Worm (Caenorhabditis elegans): ENCODE measurements around the gene D1086.7.

D1086.7 gene

ce11 chrV:14120674-14121073, 36.6 kb downstream of the D1086.7 start:
- no peak for TF ChIP-seq nhr-77 (tag; optimal IDR thresholded peaks at IDR 0.05)
- no peak for TF ChIP-seq ama-1 (optimal IDR thresholded peaks at IDR 0.05)
- TF ChIP-seq snpc-4 (tag; optimal IDR thresholded peaks at IDR 0.05), result no peak
- no peak for TF ChIP-seq hmg-11 (tag; optimal IDR thresholded peaks at IDR 0.05)
- TF ChIP-seq unc-39 (tag; optimal IDR thresholded peaks at IDR 0.05), result no peak
- no peak for TF ChIP-seq sea-2 (GFP tag; optimal IDR thresholded peaks at IDR 0.05)
- TF ChIP-seq zag-1 (tag; optimal IDR thresholded peaks at IDR 0.05), result no peak
- no peak for TF ChIP-seq lin-39 (tag; optimal IDR thresholded peaks at IDR 0.05)
- TF ChIP-seq ZK546.5 (tag; optimal IDR thresholded peaks at IDR 0.05), result no peak
- TF ChIP-seq mml-1 (tag; optimal IDR thresholded peaks at IDR 0.05), result no peak
- TF ChIP-seq skn-1 (tag; optimal IDR thresholded peaks at IDR 0.05), result no peak
- TF ChIP-seq nhr-23 (tag; optimal IDR thresholded peaks at IDR 0.05), result no peak
- TF ChIP-seq unc-62 (GFP tag; optimal IDR thresholded peaks at IDR 0.05), result no peak
- TF ChIP-seq jun-1 (tag; optimal IDR thresholded peaks at IDR 0.05), result no peak
- TF ChIP-seq aly-2 (tag; optimal IDR thresholded peaks at IDR 0.05), result no peak
- no peak for TF ChIP-seq eor-1 (tag; optimal IDR thresholded peaks at IDR 0.05)

ce11 chrV:14123176-14123575, 39.1 kb downstream of the D1086.7 start:
- TF ChIP-seq nhr-25 (tag; optimal IDR thresholded peaks at IDR 0.05), result no peak
- no peak for TF ChIP-seq hmg-11 (tag; optimal IDR thresholded peaks at IDR 0.05)
- TF ChIP-seq lin-15B (tag; optimal IDR thresholded peaks at IDR 0.05), result no peak
- TF ChIP-seq aly-2 (tag; optimal IDR thresholded peaks at IDR 0.05), result no peak
- TF ChIP-seq ceh-16 (tag; optimal IDR thresholded peaks at IDR 0.05), result no peak
- no peak for TF ChIP-seq R02D3.7 (tag; optimal IDR thresholded peaks at IDR 0.05)
- TF ChIP-seq nhr-28 (tag; optimal IDR thresholded peaks at IDR 0.05), result no peak

- TF ChIP-seq ceh-82 (tag; optimal IDR thresholded peaks at IDR 0.05) (no peak), lin-39 (tag; optimal IDR thresholded peaks at IDR 0.05) (peak; percentile 27), mml-1 (tag; optimal IDR thresholded peaks at IDR 0.05) (no peak), hmg-11 (tag; optimal IDR thresholded peaks at IDR 0.05) (peak; percentile 13)
Observed at ce11 chrV:14126341-14126924, 42.4 kb downstream of the D1086.7 start.

- TF ChIP-seq lsy-12 (tag; optimal IDR thresholded peaks at IDR 0.05) (no peak), nhr-11 (tag; optimal IDR thresholded peaks at IDR 0.05) (no peak), pha-4 (tag; optimal IDR thresholded peaks at IDR 0.05) (peak; percentile 72), elt-2 (tag; optimal IDR thresholded peaks at IDR 0.05) (peak; percentile 47)
Observed at ce11 chrV:14127834-14128233, 43.8 kb downstream of the D1086.7 start.

ce11 chrV:14128858-14129257, 44.8 kb downstream of the D1086.7 start:
- TF ChIP-seq fkh-10 (GFP tag; optimal IDR thresholded peaks at IDR 0.05), result no peak
- no peak for TF ChIP-seq aly-2 (tag; optimal IDR thresholded peaks at IDR 0.05)
- TF ChIP-seq nhr-76 (tag; optimal IDR thresholded peaks at IDR 0.05), result no peak
- no peak for TF ChIP-seq nhr-28 (tag; optimal IDR thresholded peaks at IDR 0.05)
- no peak for TF ChIP-seq ama-1 (optimal IDR thresholded peaks at IDR 0.05)
- TF ChIP-seq pqm-1 (tag; optimal IDR thresholded peaks at IDR 0.05), result no peak
- no peak for TF ChIP-seq mdl-1 (tag; optimal IDR thresholded peaks at IDR 0.05)
- no peak for TF ChIP-seq nhr-23 (tag; optimal IDR thresholded peaks at IDR 0.05)
- TF ChIP-seq ztf-11 (tag; optimal IDR thresholded peaks at IDR 0.05), result no peak
- no peak for TF ChIP-seq daf-12 (tag; optimal IDR thresholded peaks at IDR 0.05)
- TF ChIP-seq mml-1 (tag; optimal IDR thresholded peaks at IDR 0.05), result no peak
- TF ChIP-seq nhr-43 (tag; optimal IDR thresholded peaks at IDR 0.05; ENCODE audit: poor library complexity, severe bottlenecking), result no peak
- no peak for TF ChIP-seq eor-1 (tag; optimal IDR thresholded peaks at IDR 0.05)
- TF ChIP-seq ceh-28 (tag; optimal IDR thresholded peaks at IDR 0.05), result no peak
- TF ChIP-seq skn-1 (tag; optimal IDR thresholded peaks at IDR 0.05), result no peak
- no peak for TF ChIP-seq lin-39 (tag; optimal IDR thresholded peaks at IDR 0.05)
- TF ChIP-seq ztf-4 (tag; optimal IDR thresholded peaks at IDR 0.05), result no peak

Measured in whole organism, L3 larva.